Fruit fly (Drosophila melanogaster): Measurements from ENCODE around the gene sov.

sov gene

DNA sequence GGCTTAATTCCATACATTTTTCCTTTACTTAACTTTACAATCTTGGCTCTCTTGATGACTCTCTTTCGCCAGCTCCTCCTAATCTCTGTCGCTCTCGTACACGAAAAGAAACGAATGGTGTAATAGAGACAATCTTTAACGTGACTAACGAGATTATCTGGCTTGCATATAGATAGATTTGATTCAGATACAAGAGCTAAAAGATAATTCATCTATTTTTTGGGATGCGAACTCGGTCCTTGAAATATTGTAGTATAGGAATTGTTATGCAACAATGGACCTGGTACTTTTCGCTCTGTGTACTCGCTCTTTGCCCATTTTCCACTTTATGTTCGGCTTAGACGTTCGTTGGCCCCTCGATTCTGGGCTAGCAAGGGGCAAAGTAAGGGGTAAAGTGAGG is 44.8 kb upstream of the sov start (continued):
- TF ChIP-seq CG6276 (GFP tag; optimal IDR thresholded peaks at IDR 0.05) (peak; percentile 95), Hr4 (GFP tag; optimal IDR thresholded peaks at IDR 0.05) (peak; percentile 93), Ets21C (GFP tag; optimal IDR thresholded peaks at IDR 0.05) (peak; percentile 38), CG16779 (tag; optimal IDR thresholded peaks at IDR 0.05) (peak; percentile 85), lz (GFP tag; optimal IDR thresholded peaks at IDR 0.05) (peak; percentile 73), CG4318 (GFP tag; optimal IDR thresholded peaks at IDR 0.05) (peak; percentile 92), topi (GFP tag; optimal IDR thresholded peaks at IDR 0.05) (peak; percentile 65), Sox14 (GFP tag; optimal IDR thresholded peaks at IDR 0.05) (peak; percentile 86), salr (GFP tag; optimal IDR thresholded peaks at IDR 0.05) (peak; percentile 55 to 88), CG6854 (GFP tag; optimal IDR thresholded peaks at IDR 0.05) (no peak), CG31627 (GFP tag; optimal IDR thresholded peaks at IDR 0.05) (peak; percentile 59), ss (GFP tag; optimal IDR thresholded peaks at IDR 0.05) (peak; percentile 70 to 76), CG3919 (GFP tag; optimal IDR thresholded peaks at IDR 0.05) (peak; percentile 84), cyc (GFP tag; optimal IDR thresholded peaks at IDR 0.05) (peak; percentile 69), CG15336 (GFP tag; IDR thresholded peaks at IDR 0.05) (peak; percentile 95), Sox102F (GFP tag; optimal IDR thresholded peaks at IDR 0.05) (peak; percentile 64), fkh (GFP tag; optimal IDR thresholded peaks at IDR 0.05) (no peak), CG8632 (GFP tag; optimal IDR thresholded peaks at IDR 0.05) (peak; percentile 60), CG6808 (GFP tag; optimal IDR thresholded peaks at IDR 0.05) (peak; percentile 71), OdsH (GFP tag; optimal IDR thresholded peaks at IDR 0.05) (peak; percentile 86)

DNA sequence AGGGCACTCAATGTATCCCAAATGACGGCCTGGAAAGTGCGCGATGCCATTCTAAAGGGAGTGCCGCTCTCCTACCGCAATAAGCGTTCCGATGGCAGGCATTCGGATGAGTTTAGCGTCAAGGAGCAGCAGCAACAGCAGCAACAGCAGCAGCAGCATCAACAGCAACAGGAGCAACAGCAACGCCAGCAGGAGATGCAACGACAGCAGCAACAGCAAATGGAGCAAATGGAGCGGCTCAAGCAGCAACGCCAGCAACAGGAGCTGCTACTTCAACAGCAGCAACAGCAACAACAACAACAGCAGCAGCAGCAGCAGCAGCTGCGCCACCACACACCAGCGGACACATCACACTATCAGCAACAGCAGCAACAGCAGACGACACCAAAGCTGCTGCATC is 40.0 kb upstream of the sov start:
- TF ChIP-seq Lpt (GFP tag; optimal IDR thresholded peaks at IDR 0.05) (no peak), CG15336 (GFP tag; IDR thresholded peaks at IDR 0.05) (no peak), CG11294 (GFP tag; IDR thresholded peaks at IDR 0.05) (no peak), CG4318 (GFP tag; optimal IDR thresholded peaks at IDR 0.05) (no peak), Ets96B (tag; optimal IDR thresholded peaks at IDR 0.05) (no peak), cyc (GFP tag; optimal IDR thresholded peaks at IDR 0.05) (no peak), CG10669 (GFP tag; optimal IDR thresholded peaks at IDR 0.05) (no peak), acj6 (GFP tag; optimal IDR thresholded peaks at IDR 0.05) (no peak), CG3032 (tag; optimal IDR thresholded peaks at IDR 0.05) (no peak), CG9139 (GFP tag; optimal IDR thresholded peaks at IDR 0.05) (no peak), Met (GFP tag; optimal IDR thresholded peaks at IDR 0.05) (no peak), achi (GFP tag; optimal IDR thresholded peaks at IDR 0.05) (no peak), Sox102F (GFP tag; optimal IDR thresholded peaks at IDR 0.05) (no peak), svp (GFP tag) (no peak), CG10631 (GFP tag; optimal IDR thresholded peaks at IDR 0.05) (no peak), CG11762 (GFP tag; optimal IDR thresholded peaks at IDR 0.05; ENCODE audit: insufficient read depth) (no peak), CG34406 (GFP tag; optimal IDR thresholded peaks at IDR 0.05) (no peak), vri (GFP tag; optimal IDR thresholded peaks at IDR 0.05) (no peak)

DNA sequence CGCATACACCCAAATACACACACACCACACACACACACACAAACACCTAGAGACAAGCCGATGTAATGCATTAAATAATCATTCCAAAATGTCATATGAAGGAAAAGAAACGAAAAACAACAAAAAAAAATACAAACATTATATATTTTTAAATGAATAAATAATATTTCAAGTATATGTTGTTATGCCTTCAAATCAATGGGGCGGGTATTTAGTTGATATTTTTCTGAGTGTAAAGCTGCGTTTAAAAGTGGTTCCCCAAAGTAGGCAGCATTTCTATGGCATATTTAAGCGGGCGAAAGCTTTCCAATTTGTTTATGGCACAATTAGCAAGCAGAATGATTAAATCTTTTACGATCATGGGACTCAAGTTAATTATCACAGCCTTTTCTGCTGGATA is 36.9 kb upstream of the sov start:
- TF ChIP-seq CG3032 (tag; optimal IDR thresholded peaks at IDR 0.05) (no peak), CG6163 (GFP tag; IDR thresholded peaks at IDR 0.05) (0 out of 3 replicates have a peak, but pooled peaks have one; percentile 45), cyc (GFP tag; optimal IDR thresholded peaks at IDR 0.05) (no peak), Hr38 (GFP tag; optimal IDR thresholded peaks at IDR 0.05) (no peak), ss (GFP tag; optimal IDR thresholded peaks at IDR 0.05) (no peak), CG11294 (GFP tag; IDR thresholded peaks at IDR 0.05) (no peak), OdsH (GFP tag; optimal IDR thresholded peaks at IDR 0.05) (no peak), Lpt (GFP tag; optimal IDR thresholded peaks at IDR 0.05) (no peak), Met (GFP tag; optimal IDR thresholded peaks at IDR 0.05) (peak; percentile 9), CG15336 (GFP tag; IDR thresholded peaks at IDR 0.05) (peak; percentile 48), CG6854 (GFP tag; optimal IDR thresholded peaks at IDR 0.05) (no peak), Hr39 (GFP tag; optimal IDR thresholded peaks at IDR 0.05) (no peak), net (GFP tag; optimal IDR thresholded peaks at IDR 0.05) (no peak), svp (GFP tag) (peak; percentile 59), dac (GFP tag; optimal IDR thresholded peaks at IDR 0.05) (no peak), CG10631 (GFP tag; optimal IDR thresholded peaks at IDR 0.05) (no peak), Eip93F (GFP tag; optimal IDR thresholded peaks at IDR 0.05) (no peak), achi (GFP tag; optimal IDR thresholded peaks at IDR 0.05) (no peak), Hr4 (GFP tag; optimal IDR thresholded peaks at IDR 0.05) (no peak), acj6 (GFP tag; optimal IDR thresholded peaks at IDR 0.05) (no peak), Smox (GFP tag; optimal IDR thresholded peaks at IDR 0.05) (no peak), CG6808 (GFP tag; optimal IDR thresholded peaks at IDR 0.05) (no peak), CG10669 (GFP tag; optimal IDR thresholded peaks at IDR 0.05) (peak; percentile 6), topi (GFP tag; optimal IDR thresholded peaks at IDR 0.05) (no peak), Eip78C (GFP tag) (peak; percentile 66), CG8119 (GFP tag; IDR thresholded peaks at IDR 0.05) (peak; percentile 48; the same call in 2 of the 3 replicates)

Measured in whole organism, prepupa.